Fruit fly (Drosophila melanogaster) whole organism, embryonic: ENCODE measurements around the gene Fum1.
A peak's percentile ranks its signal among the peaks of the same experiment; 100 is the strongest.

Experiments used
- Antp ChIP-seq: fragments of 200-800 bp; sonication (Bioruptor generic); optimal IDR thresholded peaks from 3 replicates; lab custom pipeline; 2016; ENCODE audit warnings: missing biosample characterization, missing genetic modification characterization
- Bgb ChIP-seq: fragments of 200-800 bp; sonication (Bioruptor generic); IDR thresholded peaks from 2 replicates; pipeline ENCODE4 v1.3.6; 2022; ENCODE audit warnings: missing biosample characterization, missing genetic modification characterization; ENCODE audit not compliant: partially characterized antibody
- CG10209 ChIP-seq: fragments of 200-800 bp; sonication (Bioruptor generic); optimal IDR thresholded peaks from 3 replicates; lab custom pipeline; 2017; ENCODE audit warnings: missing biosample characterization, mild to moderate bottlenecking, missing genetic modification characterization, missing genetic modification reagents
- CG11695 ChIP-seq: fragments of 200-800 bp; sonication (Bioruptor generic); IDR thresholded peaks from 3 replicates; pipeline ENCODE4 v1.3.6; 2022; ENCODE audit warnings: missing biosample characterization, missing genetic modification characterization
- CG12236 ChIP-seq: fragments of 200-800 bp; sonication (Bioruptor generic); optimal IDR thresholded peaks from 2 replicates; lab custom pipeline; 2016; ENCODE audit warnings: missing biosample characterization, missing genetic modification characterization
- CG12744 ChIP-seq: fragments of 200-800 bp; sonication (Bioruptor generic); optimal IDR thresholded peaks from 2 replicates; lab custom pipeline; 2016; ENCODE audit warnings: missing biosample characterization, missing genetic modification characterization
- CG14014 ChIP-seq: fragments of 200-800 bp; sonication (Bioruptor generic); IDR thresholded peaks from 2 replicates; pipeline ENCODE4 v1.3.6; 2022; ENCODE audit warnings: missing biosample characterization, missing genetic modification characterization
- CG14710 ChIP-seq: fragments of 200-800 bp; sonication (Bioruptor generic); optimal IDR thresholded peaks from 3 replicates; lab custom pipeline; 2019; ENCODE audit warnings: missing biosample characterization, mild to moderate bottlenecking, missing genetic modification characterization, moderate library complexity
- CG14965 ChIP-seq: fragments of 200-800 bp; sonication (Bioruptor generic); optimal IDR thresholded peaks from 2 replicates; lab custom pipeline; 2016; ENCODE audit warnings: missing biosample characterization, missing genetic modification characterization, borderline replicate concordance
- CG15696 ChIP-seq: fragments of 200-800 bp; sonication (Bioruptor generic); optimal IDR thresholded peaks from 2 replicates; lab custom pipeline; 2019; ENCODE audit warnings: missing biosample characterization, mild to moderate bottlenecking, missing genetic modification characterization, moderate library complexity
- CG17328 ChIP-seq: fragments of 200-800 bp; sonication (Bioruptor generic); IDR thresholded peaks from 2 replicates; pipeline ENCODE4 v1.3.6; 2022; ENCODE audit warnings: missing biosample characterization, missing genetic modification characterization
- CG17359 ChIP-seq: fragments of 200-800 bp; sonication (Bioruptor generic); optimal IDR thresholded peaks from 3 replicates; lab custom pipeline; 2018; ENCODE audit warnings: missing biosample characterization, mild to moderate bottlenecking, missing genetic modification characterization, moderate library complexity
- CG18619 ChIP-seq: fragments of 200-800 bp; sonication (Bioruptor generic); optimal IDR thresholded peaks from 3 replicates; lab custom pipeline; 2017; ENCODE audit warnings: missing biosample characterization, mild to moderate bottlenecking, missing genetic modification characterization
- CG2712 ChIP-seq: fragments of 200-800 bp; optimal IDR thresholded peaks from 3 replicates; lab custom pipeline; 2019; ENCODE audit warnings: missing biosample characterization, mild to moderate bottlenecking, missing genetic modification characterization, moderate library complexity
- CG2889 ChIP-seq: fragments of 200-800 bp; sonication (Bioruptor generic); IDR thresholded peaks from 3 replicates; pipeline ENCODE4 v1.3.6; 2022; ENCODE audit warnings: missing biosample characterization, missing genetic modification characterization
- CG32767 ChIP-seq: fragments of 200-800 bp; sonication (Bioruptor generic); IDR thresholded peaks from 2 replicates; pipeline ENCODE4 v1.3.6; 2022; ENCODE audit warnings: missing biosample characterization, missing genetic modification characterization
- CG33213 ChIP-seq: fragments of 200-800 bp; sonication (Bioruptor generic); optimal IDR thresholded peaks from 3 replicates; lab custom pipeline; 2016; ENCODE audit warnings: missing biosample characterization, missing genetic modification characterization
- CG34376 ChIP-seq: fragments of 200-800 bp; sonication (Bioruptor generic); optimal IDR thresholded peaks from 2 replicates; lab custom pipeline; 2018; ENCODE audit warnings: missing biosample characterization, mild to moderate bottlenecking, missing genetic modification characterization
- CG3847 ChIP-seq: fragments of 200-800 bp; sonication (Bioruptor generic); IDR thresholded peaks from 2 replicates; pipeline ENCODE4 v1.3.6; 2022; ENCODE audit warnings: missing biosample characterization, missing genetic modification characterization
- CG3995 ChIP-seq: fragments of 200-800 bp; sonication (Bioruptor generic); optimal IDR thresholded peaks from 3 replicates; lab custom pipeline; 2016; ENCODE audit warnings: missing biosample characterization, missing genetic modification characterization
- CG4820 ChIP-seq: fragments of 200-800 bp; sonication (Bioruptor generic); optimal IDR thresholded peaks from 3 replicates; lab custom pipeline; 2016; ENCODE audit warnings: missing biosample characterization, missing genetic modification characterization
- CG7786 ChIP-seq: fragments of 200-800 bp; sonication (Bioruptor generic); optimal IDR thresholded peaks from 2 replicates; lab custom pipeline; 2016; ENCODE audit warnings: missing biosample characterization, missing genetic modification characterization
- Camta ChIP-seq: fragments of 200-800 bp; sonication (Bioruptor generic); optimal IDR thresholded peaks from 2 replicates; lab custom pipeline; 2016; ENCODE audit warnings: missing biosample characterization, missing genetic modification characterization
- CkIIα-i1 ChIP-seq: fragments of 200-800 bp; sonication (Bioruptor generic); IDR thresholded peaks from 2 replicates; pipeline ENCODE4 v1.3.6; 2022; ENCODE audit warnings: missing biosample characterization, missing genetic modification characterization
- CoRest ChIP-seq: fragments of 200-800 bp; sonication (Bioruptor generic); optimal IDR thresholded peaks from 3 replicates; lab custom pipeline; 2018; ENCODE audit warnings: missing biosample characterization, mild to moderate bottlenecking, missing genetic modification characterization, moderate library complexity
- Dll ChIP-seq: fragments of 200-800 bp; sonication (Bioruptor generic); IDR thresholded peaks from 4 replicates; pipeline ENCODE4 v1.3.6; 2022; ENCODE audit warnings: missing biosample characterization, missing genetic modification characterization; ENCODE audit not compliant: partially characterized antibody
- Dref ChIP-seq: fragments of 200-800 bp; sonication (Bioruptor generic); IDR thresholded peaks from 2 replicates; pipeline ENCODE4 v1.3.6; 2022; ENCODE audit warnings: missing biosample characterization, missing genetic modification characterization
- ERR ChIP-seq: fragments of 200-800 bp; sonication (Bioruptor generic); optimal IDR thresholded peaks from 2 replicates; lab custom pipeline; 2016; ENCODE audit warnings: missing biosample characterization, missing genetic modification characterization
- HHEX ChIP-seq: fragments of 200-800 bp; sonication (Bioruptor generic); optimal IDR thresholded peaks from 3 replicates; lab custom pipeline; 2017; ENCODE audit warnings: missing biosample characterization, mild to moderate bottlenecking, missing genetic modification characterization, missing genetic modification reagents
- Hr3 ChIP-seq: fragments of 200-800 bp; sonication (Bioruptor generic); optimal IDR thresholded peaks from 3 replicates; lab custom pipeline; 2016; ENCODE audit warnings: missing biosample characterization, missing genetic modification characterization
- Hr51 ChIP-seq, 2 experiments: fragments of 200-800 bp; sonication (Bioruptor generic); optimal IDR thresholded peaks; 2 replicates in 1 of 2; 3 replicates in 1 of 2; lab custom pipeline; 2016 to 2018; ENCODE audit warnings: missing biosample characterization in 2 of 2, missing genetic modification characterization in 2 of 2, mild to moderate bottlenecking in 1 of 2, moderate library complexity in 1 of 2
- NfI ChIP-seq: fragments of 200-800 bp; sonication (Bioruptor generic); optimal IDR thresholded peaks from 3 replicates; lab custom pipeline; 2018; ENCODE audit warnings: missing biosample characterization, mild to moderate bottlenecking, missing genetic modification characterization, moderate library complexity
- Pdp1 ChIP-seq, 2 experiments: fragments of 200-800 bp; sonication (Bioruptor generic); optimal IDR thresholded peaks; 3 replicates each; lab custom pipeline; 2016; ENCODE audit warnings: missing biosample characterization in 2 of 2, missing genetic modification characterization in 2 of 2, mild to moderate bottlenecking in 1 of 2, moderate library complexity in 1 of 2
- Sry-δ ChIP-seq: fragments of 200-800 bp; sonication (Bioruptor generic); optimal IDR thresholded peaks from 2 replicates; lab custom pipeline; 2016; ENCODE audit warnings: missing biosample characterization, missing genetic modification characterization
- Taf1 ChIP-seq: fragments of 200-800 bp; sonication (Bioruptor generic); IDR thresholded peaks from 2 replicates; pipeline ENCODE4 v1.3.6; 2022; ENCODE audit warnings: missing biosample characterization, missing genetic modification characterization
- Vsx1 ChIP-seq: fragments of 200-800 bp; sonication (Bioruptor generic); optimal IDR thresholded peaks from 2 replicates; lab custom pipeline; 2017; ENCODE audit warnings: missing biosample characterization, mild to moderate bottlenecking, missing genetic modification characterization, missing genetic modification reagents
- ap ChIP-seq: fragments of 200-800 bp; sonication (Bioruptor generic); IDR thresholded peaks from 2 replicates; pipeline ENCODE4 v1.3.6; 2022; ENCODE audit warnings: missing biosample characterization, missing genetic modification characterization
- bsh ChIP-seq, 2 experiments: fragments of 200-800 bp; sonication (Bioruptor generic); optimal IDR thresholded peaks; 2 replicates each; lab custom pipeline; 2017 to 2018; ENCODE audit warnings: mild to moderate bottlenecking in 2 of 2, missing biosample characterization in 2 of 2, missing genetic modification characterization in 2 of 2, moderate library complexity in 1 of 2
- cato ChIP-seq: fragments of 200-800 bp; sonication (Bioruptor generic); optimal IDR thresholded peaks from 2 replicates; lab custom pipeline; 2016; ENCODE audit warnings: missing biosample characterization, missing genetic modification characterization, borderline replicate concordance
- dati ChIP-seq: fragments of 200-800 bp; sonication (Bioruptor generic); IDR thresholded peaks from 2 replicates; pipeline ENCODE4 v1.3.6; 2022; ENCODE audit warnings: missing biosample characterization, missing genetic modification characterization
- ems ChIP-seq: fragments of 200-800 bp; sonication (Bioruptor generic); optimal IDR thresholded peaks from 3 replicates; lab custom pipeline; 2016; ENCODE audit warnings: missing biosample characterization, missing genetic modification characterization
- fd64A ChIP-seq: fragments of 200-800 bp; sonication (Bioruptor generic); optimal IDR thresholded peaks from 3 replicates; lab custom pipeline; 2018; ENCODE audit warnings: missing biosample characterization, mild to moderate bottlenecking, missing genetic modification characterization
- fru ChIP-seq: fragments of >200 bp; optimal IDR thresholded peaks from 2 replicates; lab custom pipeline; 2017
- gce ChIP-seq: fragments of 200-800 bp; sonication (Bioruptor generic); IDR thresholded peaks from 3 replicates; pipeline ENCODE4 v1.3.6; 2022; ENCODE audit warnings: missing biosample characterization, missing genetic modification characterization
- insv ChIP-seq, 2 experiments: fragments of 200-800 bp; sonication (Bioruptor generic); optimal IDR thresholded peaks; 3 replicates each; lab custom pipeline; 2016 to 2018; ENCODE audit warnings: missing biosample characterization in 2 of 2, missing genetic modification characterization in 2 of 2
- jumu ChIP-seq: fragments of 200-800 bp; sonication (Bioruptor generic); optimal IDR thresholded peaks from 3 replicates; lab custom pipeline; 2016; ENCODE audit warnings: missing biosample characterization, missing genetic modification characterization
- org-1 ChIP-seq: fragments of 200-800 bp; sonication (Bioruptor generic); optimal IDR thresholded peaks from 2 replicates; lab custom pipeline; 2017; ENCODE audit warnings: missing biosample characterization, missing genetic modification characterization
- pita ChIP-seq: fragments of 200-800 bp; sonication (Bioruptor generic); optimal IDR thresholded peaks from 2 replicates; lab custom pipeline; 2017; ENCODE audit warnings: missing biosample characterization, mild to moderate bottlenecking, missing genetic modification characterization
- stwl ChIP-seq: fragments of 200-800 bp; sonication (Bioruptor generic); optimal IDR thresholded peaks from 3 replicates; lab custom pipeline; 2018; ENCODE audit warnings: missing biosample characterization, mild to moderate bottlenecking, missing genetic modification characterization, moderate library complexity
- unpg ChIP-seq: fragments of 200-800 bp; sonication (Bioruptor generic); optimal IDR thresholded peaks from 3 replicates; lab custom pipeline; 2018; ENCODE audit warnings: missing biosample characterization, mild to moderate bottlenecking, missing genetic modification characterization, moderate library complexity
- zfh2 ChIP-seq: fragments of 200-800 bp; sonication (Bioruptor generic); optimal IDR thresholded peaks from 2 replicates; lab custom pipeline; 2016; ENCODE audit warnings: missing biosample characterization, missing genetic modification characterization

Gene Fum1

dm6 chrX:6711295-6711694, 33.1 kb downstream of the Fum1 start (continued):
- no peak for TF ChIP-seq CG14965 (GFP tag; lab: Kevin White, UChicago)
- TF ChIP-seq Bgb (GFP tag; lab: Robert Waterston, UW) = no peak
- peak; percentile 41 for TF ChIP-seq CG12236 (GFP tag; lab: Kevin White, UChicago)
- TF ChIP-seq NfI (GFP tag; lab: Kevin White, UChicago) = peak; percentile 72
- no peak for TF ChIP-seq insv (GFP tag; optimal IDR thresholded peaks at IDR 0.05; lab: Kevin White, UChicago)
- TF ChIP-seq CoRest = peak; percentile 81
- TF ChIP-seq stwl (tag; lab: Kevin White, UChicago) = no peak
- TF ChIP-seq CG34376 (GFP tag; lab: Kevin White, UChicago) = peak; percentile 37
- no peak for TF ChIP-seq Dll (GFP tag; lab: Robert Waterston, UW)
- peak; percentile 32 for TF ChIP-seq CG15696 (tag; lab: Kevin White, UChicago)
- no peak for TF ChIP-seq fru (lab: Kevin White, UChicago)
- no peak for TF ChIP-seq CkIIα-i1 (GFP tag; lab: Robert Waterston, UW)
- TF ChIP-seq CG32767 (GFP tag; lab: Robert Waterston, UW) = 0 out of 2 replicates have a peak, but pooled peaks have one; percentile 46
- peak; percentile 63 for TF ChIP-seq CG12744 (GFP tag; lab: Kevin White, UChicago)
- peak; percentile 86 for TF ChIP-seq CG17359 (tag; lab: Kevin White, UChicago)
- TF ChIP-seq jumu (GFP tag; lab: Kevin White, UChicago) = peak; percentile 77
- TF ChIP-seq ems (GFP tag; lab: Kevin White, UChicago) = peak; percentile 64
- TF ChIP-seq CG10209 (GFP tag; lab: Kevin White, UChicago) = peak; percentile 81
- TF ChIP-seq CG4820 (GFP tag; lab: Kevin White, UChicago) = peak; percentile 55
- TF ChIP-seq CG3847 (GFP tag; lab: Robert Waterston, UW) = peak; percentile 64
- TF ChIP-seq Dref (GFP tag; lab: Robert Waterston, UW) = no peak
- TF ChIP-seq pita (GFP tag; lab: Kevin White, UChicago) = no peak
- TF ChIP-seq CG3995 = no peak
- TF ChIP-seq unpg (GFP tag; lab: Kevin White, UChicago) = peak; percentile 83
- peak; percentile 65 for TF ChIP-seq CG33213 (GFP tag; lab: Kevin White, UChicago)
- TF ChIP-seq cato (GFP tag; lab: Kevin White, UChicago) = peak; percentile 49
- TF ChIP-seq CG7786 = peak; percentile 83
- no peak for TF ChIP-seq Taf1 (GFP tag; lab: Robert Waterston, UW)
- peak; percentile 54 for TF ChIP-seq fd64A (GFP tag; lab: Kevin White, UChicago)
- peak; percentile 86 to 87 for TF ChIP-seq bsh (GFP tag; optimal IDR thresholded peaks at IDR 0.05; lab: Kevin White, UChicago)
- no peak for TF ChIP-seq CG2889 (GFP tag; lab: Robert Waterston, UW)
- TF ChIP-seq CG11695 (GFP tag; lab: Robert Waterston, UW) = peak; percentile 80
- TF ChIP-seq org-1 (GFP tag; lab: Kevin White, UChicago) = peak; percentile 89
- peak; percentile 68 for TF ChIP-seq Hr3
- peak; percentile 28 for TF ChIP-seq Sry-δ (GFP tag; lab: Kevin White, UChicago)
- peak; percentile 74 for TF ChIP-seq CG18619
- TF ChIP-seq CG14014 (GFP tag; lab: Robert Waterston, UW) = peak; percentile 78
- peak; percentile 76 to 93 for TF ChIP-seq Pdp1 (GFP tag; optimal IDR thresholded peaks at IDR 0.05; lab: Kevin White, UChicago)
- peak; percentile 66 for TF ChIP-seq zfh2 (GFP tag; lab: Kevin White, UChicago)
- peak; percentile 86 for TF ChIP-seq CG2712
- peak; percentile 69 for TF ChIP-seq CG14710 (tag; lab: Kevin White, UChicago)
- TF ChIP-seq ap (GFP tag; lab: Robert Waterston, UW) = peak; percentile 59; the same call in 1 of the 2 replicates
- TF ChIP-seq Hr51 (GFP tag; optimal IDR thresholded peaks at IDR 0.05; lab: Kevin White, UChicago) = peak; percentile 61 to 85
- peak; percentile 65 for TF ChIP-seq ERR
- peak; percentile 35 for TF ChIP-seq Vsx1 (GFP tag; lab: Kevin White, UChicago)
- peak; percentile 75 for TF ChIP-seq CG17328 (GFP tag; lab: Robert Waterston, UW)
- TF ChIP-seq Camta (GFP tag; lab: Kevin White, UChicago) = peak; percentile 74
- TF ChIP-seq HHEX (GFP tag; lab: Kevin White, UChicago) = peak; percentile 80
- TF ChIP-seq Antp (GFP tag; lab: Kevin White, UChicago) = peak; percentile 84
- peak; percentile 71; the same call in 1 of the 3 replicates for TF ChIP-seq gce (GFP tag; lab: Robert Waterston, UW)
- 0 out of 2 replicates have a peak, but pooled peaks have one; percentile 38 for TF ChIP-seq dati
